Worm (Caenorhabditis elegans) whole organism, midembryonic: Measurements from ENCODE around the gene slc-25A26.

Experiments used
- cog-1 ChIP-seq: sonication (generic microtip); optimal IDR thresholded peaks from 2 replicates; lab custom pipeline; 2016; ENCODE audit warnings: missing genetic modification characterization, missing compliant biosample characterization
- flt-1 ChIP-seq: fragments of 200-800 bp; sonication (Bioruptor generic); IDR thresholded peaks from 2 replicates; pipeline ENCODE4 v1.3.6; 2022; ENCODE audit warnings: missing genetic modification characterization, missing compliant biosample characterization
- klf-2 ChIP-seq: fragments of 200-800 bp; sonication (Bioruptor generic); conservative IDR thresholded peaks from 2 replicates; pipeline ENCODE4 v1.3.6; 2022; ENCODE audit warnings: missing genetic modification reagents, missing genetic modification characterization, missing compliant biosample characterization
- med-1 ChIP-seq: sonication (generic microtip); optimal IDR thresholded peaks from 2 replicates; lab custom pipeline; 2017; ENCODE audit warnings: missing genetic modification characterization, mild to moderate bottlenecking, missing compliant biosample characterization, antibody characterized with exemption, missing genetic modification reagents; ENCODE audit not compliant: insufficient read depth
- tab-1 ChIP-seq: fragments of 200-800 bp; sonication (Bioruptor generic); IDR thresholded peaks from 2 replicates; pipeline ENCODE4 v1.3.6; 2022; ENCODE audit warnings: missing genetic modification characterization, missing compliant biosample characterization
- ztf-29 ChIP-seq: fragments of 200-800 bp; sonication (Bioruptor generic); IDR thresholded peaks from 2 replicates; pipeline ENCODE4 v1.3.6; 2022; ENCODE audit warnings: missing genetic modification reagents, missing genetic modification characterization, missing compliant biosample characterization

DNA sequence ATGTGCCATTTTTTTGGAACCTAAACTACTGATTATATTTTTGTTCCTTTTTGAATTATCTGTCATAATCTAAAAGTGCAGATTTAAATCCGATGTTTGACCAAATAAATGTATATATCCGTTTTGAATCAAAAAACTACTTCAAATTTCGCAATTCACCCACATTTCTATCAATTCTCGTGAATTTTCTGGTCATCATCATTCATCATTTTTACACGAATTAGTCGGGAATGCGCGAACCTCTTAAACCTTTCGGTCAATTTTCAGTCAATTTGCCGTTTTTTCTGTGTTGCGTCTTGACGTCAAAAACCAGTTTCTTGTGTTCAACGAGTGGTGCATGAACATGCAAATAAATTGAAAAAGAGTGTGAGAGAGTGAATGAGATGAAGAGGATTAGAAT is 23.9 kb downstream of the slc-25A26 start:
- no peak for TF ChIP-seq flt-1
- no peak for TF ChIP-seq med-1
- TF ChIP-seq klf-2 (GFP tag; lab: Robert Waterston, UW) = no peak
- TF ChIP-seq tab-1 (GFP tag; lab: Robert Waterston, UW) = no peak
- TF ChIP-seq ztf-29 (GFP tag; lab: Robert Waterston, UW) = no peak
- TF ChIP-seq cog-1 (tag; lab: Kevin White, UChicago) = no peak
